Worm (Caenorhabditis elegans) whole organism, L2 larva: Measurements from ENCODE around the gene Y46G5A.8.
A peak's percentile ranks its signal among the peaks of the same experiment; 100 is the strongest.

ENCODE experiments used
- R02D3.7 ChIP-seq: fragments of 150-350 bp; optimal IDR thresholded peaks from 2 replicates; lab custom pipeline; 2014; ENCODE audit warnings: missing biosample characterization, missing genetic modification characterization
- Y55F3AM.14 ChIP-seq: fragments of 200-800 bp; sonication (Bioruptor generic); optimal IDR thresholded peaks from 2 replicates; lab custom pipeline; 2018; ENCODE audit warnings: mild to moderate bottlenecking, missing genetic modification characterization, missing compliant biosample characterization
- aly-2 ChIP-seq: fragments of 150-350 bp; optimal IDR thresholded peaks from 2 replicates; lab custom pipeline; 2014; ENCODE audit warnings: missing biosample characterization, missing genetic modification characterization
- ceh-16 ChIP-seq: fragments of 150-350 bp; optimal IDR thresholded peaks from 2 replicates; lab custom pipeline; 2014; ENCODE audit warnings: missing biosample characterization, missing genetic modification characterization
- dmd-4 ChIP-seq: sonication (generic microtip); optimal IDR thresholded peaks from 2 replicates; lab custom pipeline; 2017; ENCODE audit warnings: missing biosample characterization, missing genetic modification characterization
- egl-27 ChIP-seq: sonication (generic microtip); optimal IDR thresholded peaks from 3 replicates; lab custom pipeline; 2017; ENCODE audit warnings: missing biosample characterization, missing genetic modification reagents, missing genetic modification characterization
- elt-1 ChIP-seq: fragments of 150-350 bp; optimal IDR thresholded peaks from 2 replicates; lab custom pipeline; 2014; ENCODE audit warnings: missing biosample characterization, missing genetic modification characterization
- fos-1 ChIP-seq: fragments of 150-350 bp; optimal IDR thresholded peaks from 2 replicates; lab custom pipeline; 2014; ENCODE audit warnings: missing biosample characterization, missing genetic modification characterization
- gmeb-1 ChIP-seq: fragments of 150-350 bp; optimal IDR thresholded peaks from 2 replicates; lab custom pipeline; 2014; ENCODE audit warnings: missing biosample characterization, missing genetic modification characterization
- lin-39 ChIP-seq: fragments of 150-350 bp; optimal IDR thresholded peaks from 2 replicates; lab custom pipeline; 2014; ENCODE audit warnings: missing biosample characterization, missing genetic modification reagents, missing genetic modification characterization
- skn-1 ChIP-seq: sonication (generic microtip); optimal IDR thresholded peaks from 2 replicates; lab custom pipeline; 2017; ENCODE audit warnings: missing biosample characterization, missing genetic modification characterization
- unc-39 ChIP-seq: fragments of 150-350 bp; optimal IDR thresholded peaks from 2 replicates; lab custom pipeline; 2014; ENCODE audit warnings: missing biosample characterization, missing genetic modification characterization
- unc-55 ChIP-seq: fragments of 150-350 bp; sonication (generic microtip); optimal IDR thresholded peaks from 3 replicates; lab custom pipeline; 2014; ENCODE audit warnings: missing biosample characterization, missing genetic modification reagents, missing genetic modification characterization
- ztf-4 ChIP-seq: fragments of 150-350 bp; optimal IDR thresholded peaks from 2 replicates; lab custom pipeline; 2014; ENCODE audit warnings: missing biosample characterization, missing genetic modification characterization

Y46G5A.8 gene

DNA sequence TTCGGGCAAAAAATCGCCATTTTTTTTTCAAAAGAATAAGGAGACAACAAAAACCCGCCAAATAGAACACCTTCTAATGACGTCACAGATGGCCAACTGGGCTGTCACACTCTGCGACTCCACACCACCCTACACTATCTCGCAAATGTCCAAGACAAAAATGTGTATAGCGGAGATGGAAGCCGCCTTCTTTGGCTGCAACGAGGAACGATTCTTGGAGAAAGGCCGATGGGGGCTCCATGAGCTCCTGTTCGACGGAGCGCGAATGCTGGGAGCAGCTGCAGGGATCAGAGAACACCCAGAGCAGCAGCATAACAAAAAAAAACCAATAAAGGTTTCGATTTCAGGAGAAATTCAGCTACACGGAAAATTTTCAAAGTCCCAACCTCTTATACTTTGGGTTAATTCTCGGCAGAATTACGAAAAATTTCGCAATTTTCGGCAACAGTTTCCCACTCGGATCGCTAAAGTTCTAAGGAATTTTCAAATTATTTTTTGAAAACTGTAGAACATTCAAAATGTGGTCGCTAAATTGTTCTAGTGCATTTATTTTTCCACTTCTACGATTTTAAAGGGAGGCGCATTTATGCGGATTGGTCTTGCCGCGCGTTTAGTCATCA is 49.7 kb downstream of the Y46G5A.8 start (continued):
- TF ChIP-seq fos-1: peak; percentile 11
- TF ChIP-seq dmd-4 (tag; lab: Kevin White, UChicago): no peak
- TF ChIP-seq R02D3.7 (tag; lab: Kevin White, UChicago): no peak
- no peak for TF ChIP-seq lin-39 (tag; lab: Kevin White, UChicago)
- no peak for TF ChIP-seq gmeb-1
- no peak for TF ChIP-seq skn-1 (tag; lab: Kevin White, UChicago)
- no peak for TF ChIP-seq ceh-16
- no peak for TF ChIP-seq elt-1 (tag; lab: Kevin White, UChicago)

- TF ChIP-seq unc-55 (GFP tag; lab: Kevin White, UChicago) (no peak), ztf-4 (no peak), egl-27 (tag; lab: Kevin White, UChicago) (no peak), unc-39 (no peak), ceh-16 (no peak), Y55F3AM.14 (no peak), fos-1 (peak; percentile 36), aly-2 (no peak)
Measured at ce11 chrII:12806602-12807182, 50.6 kb downstream of the Y46G5A.8 start, which contains the start of gene spds-1. spds-1 (plus strand) TSS chrII:12806899.
